Worm (Caenorhabditis elegans) whole organism, L3 larva: Measurements from ENCODE around the gene srw-117.

Source experiments
- lin-39 ChIP-seq: fragments of 150-350 bp; optimal IDR thresholded peaks from 2 replicates; lab custom pipeline; 2018; ENCODE audit warnings: missing biosample characterization, missing genetic modification reagents, missing genetic modification characterization
- mdl-1 ChIP-seq: fragments of 150-350 bp; optimal IDR thresholded peaks from 2 replicates; lab custom pipeline; 2014; ENCODE audit warnings: missing biosample characterization, missing genetic modification characterization
- nhr-12 ChIP-seq: fragments of 150-350 bp; optimal IDR thresholded peaks from 2 replicates; lab custom pipeline; 2014; ENCODE audit warnings: missing biosample characterization, missing genetic modification characterization
- zag-1 ChIP-seq: fragments of 150-350 bp; optimal IDR thresholded peaks from 2 replicates; lab custom pipeline; 2014; ENCODE audit warnings: missing biosample characterization, missing genetic modification characterization

DNA sequence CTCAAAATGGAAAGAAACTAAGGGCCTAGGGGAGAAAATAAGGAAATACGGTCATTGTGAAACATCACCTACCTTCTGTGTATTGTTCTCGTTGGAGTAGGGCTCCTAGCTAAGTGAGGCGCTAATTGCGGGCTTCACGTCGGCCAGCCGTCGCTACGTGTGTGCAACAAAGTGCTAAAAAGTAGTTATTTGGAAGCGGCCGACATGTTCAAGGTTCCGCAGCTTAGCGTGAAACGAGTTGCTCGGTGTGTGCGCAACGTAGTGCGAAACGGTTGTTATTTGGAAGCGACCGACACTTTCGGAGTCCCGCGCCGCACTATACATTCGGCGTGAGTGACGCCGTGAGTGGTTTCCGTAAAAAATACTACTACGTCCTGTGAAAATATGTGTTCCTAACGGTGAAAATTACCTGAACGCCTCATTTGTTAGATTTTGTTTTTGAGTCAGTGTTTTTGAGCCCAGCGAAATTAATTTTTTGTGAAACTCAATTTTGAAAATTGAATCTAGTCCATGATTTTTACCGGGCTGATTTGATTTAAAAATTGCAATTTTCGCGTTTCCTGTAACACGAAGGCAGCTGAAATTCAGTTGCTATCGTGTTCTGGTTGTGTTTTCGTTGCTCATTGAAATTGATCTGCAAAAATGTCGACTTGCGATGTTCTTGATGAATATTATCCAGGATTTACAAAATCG, 11.8 kb downstream of the srw-117 start, which contains the start of gene srw-129:
- TF ChIP-seq zag-1 (tag; lab: Kevin White, UChicago) (no peak), lin-39 (tag; lab: Kevin White, UChicago) (no peak), mdl-1 (tag; lab: Kevin White, UChicago) (no peak), nhr-12 (no peak)
